Worm (Caenorhabditis elegans) whole organism, late embryonic: Measurements from ENCODE around the gene shpk-1.

Source experiments
- C38D4.7 ChIP-seq: fragments of 200-800 bp; sonication (Bioruptor generic); optimal IDR thresholded peaks from 2 replicates; lab custom pipeline; 2018; ENCODE audit warnings: mild to moderate bottlenecking, missing genetic modification characterization, moderate library complexity, missing compliant biosample characterization
- ets-4 ChIP-seq: sonication (generic microtip); optimal IDR thresholded peaks from 2 replicates; lab custom pipeline; 2016; ENCODE audit warnings: missing genetic modification characterization, missing compliant biosample characterization
- nfya-1 ChIP-seq: sonication (generic microtip); optimal IDR thresholded peaks from 2 replicates; lab custom pipeline; 2017; ENCODE audit warnings: missing genetic modification characterization, mild to moderate bottlenecking, missing compliant biosample characterization, antibody characterized with exemption, moderate library complexity
- npax-4 ChIP-seq: sonication (generic microtip); optimal IDR thresholded peaks from 2 replicates; lab custom pipeline; 2016; ENCODE audit warnings: missing genetic modification characterization, missing compliant biosample characterization
- pqm-1 ChIP-seq: sonication (generic microtip); optimal IDR thresholded peaks from 2 replicates; lab custom pipeline; 2016; ENCODE audit warnings: missing genetic modification characterization, missing compliant biosample characterization
- rnt-1 ChIP-seq: sonication (generic microtip); optimal IDR thresholded peaks from 2 replicates; lab custom pipeline; 2016; ENCODE audit warnings: missing genetic modification characterization, missing compliant biosample characterization

DNA sequence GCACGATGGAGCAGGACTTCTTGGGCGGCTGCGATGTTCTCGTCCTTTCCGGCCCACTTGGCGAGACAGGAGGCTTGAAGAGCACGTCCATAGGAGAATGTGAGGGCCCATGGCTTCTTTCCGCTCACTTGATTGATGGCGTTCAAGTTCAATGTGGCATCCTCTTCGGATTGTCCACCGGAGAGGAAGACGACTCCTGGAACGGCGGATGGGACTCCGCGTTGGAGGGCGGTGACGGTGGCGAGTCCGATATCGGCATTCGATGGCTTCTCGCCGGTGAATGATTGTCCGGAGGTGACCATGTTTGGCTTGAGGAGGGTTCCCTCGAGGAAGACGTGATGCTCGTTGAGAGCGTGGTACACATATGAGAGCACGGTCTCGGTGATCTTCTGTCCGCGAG, 44.2 kb upstream of the shpk-1 start:
- TF ChIP-seq C38D4.7 = no peak
- no peak for TF ChIP-seq rnt-1
- TF ChIP-seq npax-4 = no peak
- TF ChIP-seq pqm-1 (tag; lab: Kevin White, UChicago) = no peak
- no peak for TF ChIP-seq ets-4 (tag; lab: Kevin White, UChicago)
- TF ChIP-seq nfya-1 (tag; lab: Kevin White, UChicago) = no peak
